Worm (Caenorhabditis elegans) whole organism, young adult: ENCODE measurements around the gene C16D9.5.

Experiments
- C17E4.6 ChIP-seq: fragments of 200-800 bp; sonication (Bioruptor generic); IDR thresholded peaks from 2 replicates; pipeline ENCODE4 v1.3.6; 2022; ENCODE audit warnings: missing genetic modification reagents, missing genetic modification characterization, missing compliant biosample characterization
- F10E7.11 ChIP-seq: sonication (generic microtip); optimal IDR thresholded peaks from 2 replicates; lab custom pipeline; 2017; ENCODE audit warnings: mild to moderate bottlenecking, missing genetic modification characterization, moderate library complexity, missing compliant biosample characterization
- F33H1.4 ChIP-seq: fragments of 200-800 bp; sonication (Bioruptor generic); IDR thresholded peaks from 2 replicates; pipeline ENCODE4 v1.3.6; 2022; ENCODE audit warnings: missing genetic modification reagents, missing genetic modification characterization, missing compliant biosample characterization
- F39B2.1 ChIP-seq: fragments of 200-800 bp; sonication (Bioruptor generic); IDR thresholded peaks from 2 replicates; pipeline ENCODE4 v1.3.6; 2022; ENCODE audit warnings: missing genetic modification reagents, missing genetic modification characterization, missing compliant biosample characterization
- F55B11.4 ChIP-seq: sonication (generic microtip); optimal IDR thresholded peaks from 2 replicates; lab custom pipeline; 2016; ENCODE audit warnings: missing compliant biosample characterization, missing genetic modification characterization, borderline replicate concordance; ENCODE audit not compliant: insufficient read depth
- K11D2.4 ChIP-seq: fragments of 200-800 bp; sonication (Bioruptor generic); IDR thresholded peaks from 2 replicates; pipeline ENCODE4 v1.3.6; 2022; ENCODE audit warnings: missing genetic modification reagents, missing genetic modification characterization, missing compliant biosample characterization
- Y53F4B.3 ChIP-seq: fragments of 200-800 bp; sonication (Bioruptor generic); IDR thresholded peaks from 2 replicates; pipeline ENCODE4 v1.3.6; 2022; ENCODE audit warnings: missing genetic modification reagents, missing genetic modification characterization, missing compliant biosample characterization
- ZK185.1 ChIP-seq: sonication (generic microtip); optimal IDR thresholded peaks from 2 replicates; lab custom pipeline; 2016; ENCODE audit warnings: mild to moderate bottlenecking, missing genetic modification characterization, missing compliant biosample characterization; ENCODE audit not compliant: poor library complexity, severe bottlenecking
- aptf-2 ChIP-seq: fragments of 200-800 bp; sonication (Bioruptor generic); conservative IDR thresholded peaks from 2 replicates; pipeline ENCODE4 v1.3.6; 2022; ENCODE audit warnings: missing genetic modification reagents, missing genetic modification characterization, missing compliant biosample characterization
- athp-1 ChIP-seq: sonication (generic microtip); optimal IDR thresholded peaks from 2 replicates; lab custom pipeline; 2017; ENCODE audit warnings: mild to moderate bottlenecking, missing genetic modification characterization, missing compliant biosample characterization
- attf-6 ChIP-seq: fragments of 200-800 bp; sonication (Bioruptor generic); IDR thresholded peaks from 2 replicates; pipeline ENCODE4 v1.3.6; 2022; ENCODE audit warnings: missing genetic modification reagents, missing genetic modification characterization, missing compliant biosample characterization
- bed-1 ChIP-seq: fragments of 200-800 bp; sonication (Bioruptor generic); IDR thresholded peaks from 2 replicates; pipeline ENCODE4 v1.3.6; 2022; ENCODE audit warnings: missing genetic modification reagents, missing genetic modification characterization, missing compliant biosample characterization
- ceh-58 ChIP-seq: fragments of 200-800 bp; sonication (Bioruptor generic); IDR thresholded peaks from 2 replicates; pipeline ENCODE4 v1.3.6; 2022; ENCODE audit warnings: missing genetic modification characterization, missing compliant biosample characterization
- ceh-79 ChIP-seq: sonication (generic microtip); optimal IDR thresholded peaks from 2 replicates; lab custom pipeline; 2017; ENCODE audit warnings: mild to moderate bottlenecking, missing genetic modification characterization, missing compliant biosample characterization
- ceh-91 ChIP-seq: fragments of 200-800 bp; sonication (Bioruptor generic); IDR thresholded peaks from 2 replicates; pipeline ENCODE4 v1.3.6; 2022; ENCODE audit warnings: missing genetic modification reagents, missing genetic modification characterization, missing compliant biosample characterization
- die-1 ChIP-seq: sonication (generic microtip); optimal IDR thresholded peaks from 2 replicates; lab custom pipeline; 2016; ENCODE audit warnings: missing genotype, mild to moderate bottlenecking, missing genetic modification characterization, missing compliant biosample characterization
- dox-1 ChIP-seq: fragments of 200-800 bp; sonication (Bioruptor generic); IDR thresholded peaks from 2 replicates; pipeline ENCODE4 v1.3.6; 2022; ENCODE audit warnings: missing genetic modification reagents, missing genetic modification characterization, missing compliant biosample characterization
- dpl-1 ChIP-seq: fragments of 150-350 bp; optimal IDR thresholded peaks from 2 replicates; lab custom pipeline; 2014; ENCODE audit warnings: missing biosample characterization, missing genetic modification reagents, missing genetic modification characterization
- efl-1 ChIP-seq: fragments of 150-350 bp; optimal IDR thresholded peaks from 2 replicates; lab custom pipeline; 2014; ENCODE audit warnings: missing biosample characterization, missing genetic modification reagents, missing genetic modification characterization
- egl-18 ChIP-seq: fragments of 200-800 bp; sonication (Bioruptor generic); IDR thresholded peaks from 2 replicates; pipeline ENCODE4 v1.3.6; 2022; ENCODE audit warnings: missing genetic modification reagents, missing genetic modification characterization, missing compliant biosample characterization
- ekl-4 ChIP-seq: fragments of 200-800 bp; sonication (Bioruptor generic); IDR thresholded peaks from 2 replicates; pipeline ENCODE4 v1.3.6; 2022; ENCODE audit warnings: missing genetic modification reagents, missing genetic modification characterization, missing compliant biosample characterization
- ets-4 ChIP-seq: fragments of 200-800 bp; sonication (Bioruptor generic); optimal IDR thresholded peaks from 2 replicates; lab custom pipeline; 2018; ENCODE audit warnings: mild to moderate bottlenecking, missing genetic modification characterization, missing compliant biosample characterization
- fkh-3 ChIP-seq: sonication (generic microtip); optimal IDR thresholded peaks from 2 replicates; lab custom pipeline; 2016; ENCODE audit warnings: mild to moderate bottlenecking, missing genetic modification characterization, missing compliant biosample characterization
- gei-17 ChIP-seq: fragments of 200-800 bp; sonication (Bioruptor generic); optimal IDR thresholded peaks from 2 replicates; lab custom pipeline; 2018; ENCODE audit warnings: mild to moderate bottlenecking, missing genetic modification characterization, missing compliant biosample characterization
- hlh-12 ChIP-seq: sonication (generic microtip); optimal IDR thresholded peaks from 2 replicates; lab custom pipeline; 2016; ENCODE audit warnings: missing genetic modification characterization, missing compliant biosample characterization
- hlh-26 ChIP-seq: fragments of 200-800 bp; sonication (Bioruptor generic); conservative IDR thresholded peaks from 2 replicates; pipeline ENCODE4 v1.3.6; 2022; ENCODE audit warnings: missing genetic modification reagents, missing genetic modification characterization, missing compliant biosample characterization
- let-607 ChIP-seq, 2 experiments: fragments of 200-800 bp in 1 of 2; sonication (Bioruptor generic) in 1 of 2; sonication (generic microtip) in 1 of 2; optimal IDR thresholded peaks; 2 replicates each; lab custom pipeline; 2016 to 2018; ENCODE audit warnings: mild to moderate bottlenecking in 2 of 2, missing compliant biosample characterization in 2 of 2, missing genetic modification characterization in 2 of 2, moderate library complexity in 2 of 2, missing genotype in 1 of 2
- lin-26 ChIP-seq: fragments of 200-800 bp; sonication (Bioruptor generic); IDR thresholded peaks from 2 replicates; pipeline ENCODE4 v1.3.6; 2022; ENCODE audit warnings: missing genetic modification reagents, missing genetic modification characterization, missing compliant biosample characterization
- lin-54 ChIP-seq: fragments of 200-800 bp; sonication (Bioruptor generic); optimal IDR thresholded peaks from 2 replicates; lab custom pipeline; 2018; ENCODE audit warnings: mild to moderate bottlenecking, missing genetic modification characterization, missing compliant biosample characterization
- lsl-1 ChIP-seq: fragments of 200-800 bp; sonication (Bioruptor generic); optimal IDR thresholded peaks from 2 replicates; lab custom pipeline; 2018; ENCODE audit warnings: mild to moderate bottlenecking, missing genetic modification characterization, moderate library complexity, missing compliant biosample characterization
- madf-10 ChIP-seq: sonication (generic microtip); optimal IDR thresholded peaks from 2 replicates; lab custom pipeline; 2016; ENCODE audit warnings: mild to moderate bottlenecking, missing genetic modification characterization, missing compliant biosample characterization
- madf-8 ChIP-seq: fragments of 200-800 bp; sonication (Bioruptor generic); conservative IDR thresholded peaks from 2 replicates; pipeline ENCODE4 v1.3.6; 2022; ENCODE audit warnings: missing genetic modification reagents, missing genetic modification characterization, missing compliant biosample characterization
- nfyb-1 ChIP-seq: fragments of 200-800 bp; sonication (Bioruptor generic); IDR thresholded peaks from 2 replicates; pipeline ENCODE4 v1.3.6; 2022; ENCODE audit warnings: missing genetic modification reagents, missing genetic modification characterization, missing compliant biosample characterization
- nhr-80 ChIP-seq: sonication (generic microtip); optimal IDR thresholded peaks from 2 replicates; lab custom pipeline; 2016; ENCODE audit warnings: missing genetic modification characterization, missing compliant biosample characterization
- pbrm-1 ChIP-seq: fragments of 200-800 bp; sonication (Bioruptor generic); IDR thresholded peaks from 2 replicates; pipeline ENCODE4 v1.3.6; 2022; ENCODE audit warnings: missing genetic modification reagents, missing genetic modification characterization, missing compliant biosample characterization
- pha-4 ChIP-seq: fragments of 150-350 bp; sonication (generic microtip); optimal IDR thresholded peaks from 2 replicates; lab custom pipeline; 2014; ENCODE audit warnings: missing biosample characterization, missing genetic modification reagents, missing genetic modification characterization
- rcor-1 ChIP-seq: fragments of 200-800 bp; sonication (Bioruptor generic); IDR thresholded peaks from 2 replicates; pipeline ENCODE4 v1.3.6; 2022; ENCODE audit warnings: missing genetic modification reagents, missing genetic modification characterization, missing compliant biosample characterization
- rec-8 ChIP-seq, 2 experiments: sonication (generic microtip); optimal IDR thresholded peaks; 2 replicates each; lab custom pipeline; 2016; ENCODE audit warnings: mild to moderate bottlenecking in 2 of 2, missing genetic modification characterization in 2 of 2, missing genetic modification reagents in 2 of 2, missing genotype in 2 of 2, missing biosample characterization in 1 of 2, missing compliant biosample characterization in 1 of 2, moderate library complexity in 1 of 2
- rpc-1 ChIP-seq, 2 experiments: fragments of 150-350 bp in 1 of 2; sonication (generic microtip) in 1 of 2; optimal IDR thresholded peaks; 2 replicates each; lab custom pipeline; 2014 to 2018; ENCODE audit warnings: missing biosample characterization in 1 of 2, missing genetic modification characterization in 1 of 2, missing genetic modification reagents in 1 of 2, missing genotype in 1 of 2
- sea-2 ChIP-seq: fragments of 200-800 bp; sonication (Bioruptor generic); IDR thresholded peaks from 2 replicates; pipeline ENCODE4 v1.3.6; 2022; ENCODE audit warnings: missing genetic modification characterization, missing compliant biosample characterization
- snpc-1.1 ChIP-seq: sonication (generic microtip); optimal IDR thresholded peaks from 2 replicates; lab custom pipeline; 2017; ENCODE audit warnings: missing genetic modification characterization, mild to moderate bottlenecking, missing compliant biosample characterization, antibody characterized with exemption, moderate library complexity, missing genotype, missing genetic modification reagents; ENCODE audit not compliant: insufficient read depth
- somi-1 ChIP-seq: fragments of 200-800 bp; sonication (Bioruptor generic); optimal IDR thresholded peaks from 2 replicates; lab custom pipeline; 2018; ENCODE audit warnings: mild to moderate bottlenecking, missing genetic modification characterization, missing compliant biosample characterization
- tbp1 ChIP-seq: fragments of 200-800 bp; sonication (Bioruptor generic); optimal IDR thresholded peaks from 2 replicates; lab custom pipeline; 2018; ENCODE audit warnings: mild to moderate bottlenecking, missing genetic modification characterization, missing compliant biosample characterization
- tbx-9 ChIP-seq: sonication (generic microtip); optimal IDR thresholded peaks from 2 replicates; lab custom pipeline; 2016; ENCODE audit warnings: borderline replicate concordance, missing genetic modification characterization, inconsistent platforms, missing compliant biosample characterization
- zfh-2 ChIP-seq: fragments of 200-800 bp; sonication (Bioruptor generic); conservative IDR thresholded peaks from 2 replicates; pipeline ENCODE4 v1.3.6; 2022; ENCODE audit warnings: missing genetic modification reagents, missing genetic modification characterization, missing compliant biosample characterization
- zim-3 ChIP-seq: sonication (generic microtip); optimal IDR thresholded peaks from 2 replicates; lab custom pipeline; 2017; ENCODE audit warnings: mild to moderate bottlenecking, missing genetic modification characterization, moderate library complexity, missing compliant biosample characterization
- ztf-22 ChIP-seq: fragments of 200-800 bp; sonication (Bioruptor generic); optimal IDR thresholded peaks from 2 replicates; lab custom pipeline; 2018; ENCODE audit warnings: mild to moderate bottlenecking, missing genetic modification characterization, moderate library complexity, missing compliant biosample characterization
- ztf-26 ChIP-seq: sonication (generic microtip); optimal IDR thresholded peaks from 2 replicates; lab custom pipeline; 2017; ENCODE audit warnings: missing genetic modification characterization, missing compliant biosample characterization

The C16D9.5 gene

DNA sequence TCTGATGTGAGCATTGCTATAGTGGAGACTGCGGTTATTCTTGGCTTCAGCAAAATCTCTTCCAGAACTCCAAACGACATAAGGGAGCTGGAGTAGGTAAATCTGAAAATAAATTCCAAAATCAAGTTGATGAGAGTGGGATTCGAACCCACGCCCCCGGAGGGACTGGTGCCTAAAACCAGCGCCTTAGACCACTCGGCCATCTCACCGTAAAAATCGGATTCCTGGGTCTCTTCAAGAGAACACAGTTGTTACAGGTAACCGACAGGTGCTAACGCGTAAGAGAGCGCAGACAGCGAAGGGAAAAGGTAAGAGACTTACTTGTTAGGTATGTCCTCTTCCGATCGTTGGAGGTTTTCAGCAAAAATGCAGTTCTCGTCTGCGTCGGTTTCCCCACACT is 10.0 kb downstream of the C16D9.5 start (continued):
- TF ChIP-seq lin-54 (GFP tag; lab: Kevin White, UChicago): no peak
- TF ChIP-seq ekl-4 (GFP tag; lab: Robert Waterston, UW): no peak; the same call in 1 of the 2 replicates
- TF ChIP-seq tbp1 (GFP tag; lab: Kevin White, UChicago): peak; percentile 87
- no peak for TF ChIP-seq athp-1 (tag; lab: Kevin White, UChicago)
- no peak for TF ChIP-seq efl-1
- TF ChIP-seq ztf-22: no peak
- TF ChIP-seq ceh-79 (tag; lab: Kevin White, UChicago): no peak
- TF ChIP-seq F10E7.11: no peak
- TF ChIP-seq sea-2: no peak
- TF ChIP-seq lsl-1: peak; percentile 26
- TF ChIP-seq ZK185.1 (tag; lab: Kevin White, UChicago): peak; percentile 4
- no peak for TF ChIP-seq Y53F4B.3 (GFP tag; lab: Robert Waterston, UW)
- peak; percentile 72; the same call in 1 of the 2 replicates for TF ChIP-seq nfyb-1 (GFP tag; lab: Robert Waterston, UW)
- no peak for TF ChIP-seq hlh-12
- peak; percentile 67 for TF ChIP-seq rpc-1 (optimal IDR thresholded peaks at IDR 0.05; lab: Kevin White, UChicago)
- peak; percentile 74 for TF ChIP-seq rpc-1 (tag; optimal IDR thresholded peaks at IDR 0.05; lab: Kevin White, UChicago)
- TF ChIP-seq dox-1 (GFP tag; lab: Robert Waterston, UW): no peak; the same call in 1 of the 2 replicates
- TF ChIP-seq die-1: peak; percentile 63
- peak; percentile 18; the same call in 1 of the 2 replicates for TF ChIP-seq F33H1.4 (GFP tag; lab: Robert Waterston, UW)
- TF ChIP-seq zfh-2: no peak
- peak; percentile 9 for TF ChIP-seq madf-10 (tag; lab: Kevin White, UChicago)
- TF ChIP-seq rcor-1 (GFP tag; lab: Robert Waterston, UW): peak; percentile 38; the same call in 1 of the 2 replicates
- no peak for TF ChIP-seq pha-4
- TF ChIP-seq pbrm-1 (GFP tag; lab: Robert Waterston, UW): peak; percentile 78; the same call in 1 of the 2 replicates
- TF ChIP-seq ztf-26 (tag; lab: Kevin White, UChicago): no peak
- TF ChIP-seq C17E4.6 (GFP tag; lab: Robert Waterston, UW): no peak
- TF ChIP-seq somi-1 (GFP tag; lab: Kevin White, UChicago): no peak
- TF ChIP-seq aptf-2 (GFP tag; lab: Robert Waterston, UW): no peak
- no peak for TF ChIP-seq ceh-91
- 0 out of 2 replicates have a peak, but pooled peaks have one; percentile 14 for TF ChIP-seq egl-18 (GFP tag; lab: Robert Waterston, UW)
- no peak for TF ChIP-seq ceh-58 (GFP tag; lab: Robert Waterston, UW)
- TF ChIP-seq nhr-80: peak; percentile 36
- TF ChIP-seq ets-4 (GFP tag; lab: Kevin White, UChicago): no peak
- no peak for TF ChIP-seq gei-17
- no peak for TF ChIP-seq fkh-3
- no peak for TF ChIP-seq bed-1 (GFP tag; lab: Robert Waterston, UW)
- TF ChIP-seq zim-3 (tag; lab: Kevin White, UChicago): no peak
- TF ChIP-seq tbx-9 (tag; lab: Kevin White, UChicago): no peak
- TF ChIP-seq dpl-1 (GFP tag; lab: Kevin White, UChicago): no peak
- TF ChIP-seq hlh-26 (GFP tag; lab: Robert Waterston, UW): no peak
- TF ChIP-seq snpc-1.1: peak; percentile 14
- TF ChIP-seq let-607 (tag; optimal IDR thresholded peaks at IDR 0.05; lab: Kevin White, UChicago): peak in 1 of 2 experiments; percentile 38
- no peak for TF ChIP-seq rec-8 (tag; optimal IDR thresholded peaks at IDR 0.05; lab: Kevin White, UChicago)
- TF ChIP-seq attf-6: 0 out of 2 replicates have a peak, but pooled peaks have one; percentile 29
- TF ChIP-seq K11D2.4 (GFP tag; lab: Robert Waterston, UW): no peak
- TF ChIP-seq F55B11.4 (tag; lab: Kevin White, UChicago): no peak
- TF ChIP-seq madf-8 (GFP tag; lab: Robert Waterston, UW): no peak
- no peak for TF ChIP-seq lin-26 (GFP tag; lab: Robert Waterston, UW)
- TF ChIP-seq F39B2.1 (GFP tag; lab: Robert Waterston, UW): no peak
